Fruit fly (Drosophila melanogaster) whole organism, pupa: ENCODE measurements around the gene per.

Source experiments
- CG10348 ChIP-seq: fragments of 200-800 bp; sonication (Bioruptor generic); IDR thresholded peaks from 2 replicates; pipeline ENCODE4 v1.3.6; 2022; ENCODE audit warnings: missing biosample characterization, missing genetic modification characterization
- CG12605 ChIP-seq: fragments of 200-800 bp; sonication (Bioruptor generic); IDR thresholded peaks from 2 replicates; pipeline ENCODE4 v1.3.6; 2022; ENCODE audit warnings: missing biosample characterization, missing genetic modification characterization
- CG13204 ChIP-seq: fragments of 200-800 bp; sonication (Bioruptor generic); optimal IDR thresholded peaks from 2 replicates; lab custom pipeline; 2018; ENCODE audit warnings: missing biosample characterization, mild to moderate bottlenecking, missing genetic modification characterization, moderate library complexity
- CG15710 ChIP-seq: fragments of 200-800 bp; sonication (Bioruptor generic); optimal IDR thresholded peaks from 2 replicates; lab custom pipeline; 2018; ENCODE audit warnings: missing biosample characterization, mild to moderate bottlenecking, missing genetic modification characterization, moderate library complexity
- CG32121 ChIP-seq: fragments of 200-800 bp; sonication (Bioruptor generic); IDR thresholded peaks from 2 replicates; pipeline ENCODE4 v1.3.6; 2022; ENCODE audit warnings: missing biosample characterization, missing genetic modification characterization
- CG34367 ChIP-seq: fragments of 200-800 bp; sonication (Bioruptor generic); optimal IDR thresholded peaks from 2 replicates; lab custom pipeline; 2018; ENCODE audit warnings: missing biosample characterization, mild to moderate bottlenecking, missing genetic modification characterization
- CG4496 ChIP-seq: fragments of 200-800 bp; sonication (Bioruptor generic); IDR thresholded peaks from 3 replicates; pipeline ENCODE4 v1.3.6; 2022; ENCODE audit warnings: missing biosample characterization, missing genetic modification characterization
- CG8159 ChIP-seq: fragments of 200-800 bp; sonication (Bioruptor generic); optimal IDR thresholded peaks from 3 replicates; lab custom pipeline; 2018; ENCODE audit warnings: missing biosample characterization, mild to moderate bottlenecking, missing genetic modification characterization, moderate library complexity
- CG8301 ChIP-seq: fragments of 200-800 bp; sonication (Bioruptor generic); optimal IDR thresholded peaks from 2 replicates; lab custom pipeline; 2018; ENCODE audit warnings: missing biosample characterization, mild to moderate bottlenecking, missing genetic modification characterization
- CG9948 ChIP-seq: fragments of 200-800 bp; sonication (Bioruptor generic); optimal IDR thresholded peaks from 2 replicates; lab custom pipeline; 2018; ENCODE audit warnings: missing biosample characterization, mild to moderate bottlenecking, missing genetic modification characterization, moderate library complexity
- Ets98B ChIP-seq: fragments of 200-800 bp; sonication (Bioruptor generic); IDR thresholded peaks from 2 replicates; pipeline ENCODE4 v1.3.6; 2022; ENCODE audit warnings: missing biosample characterization, missing genetic modification characterization
- Pif1A ChIP-seq: fragments of 200-800 bp; sonication (Bioruptor generic); optimal IDR thresholded peaks from 3 replicates; lab custom pipeline; 2016; ENCODE audit warnings: missing biosample characterization, missing genetic modification characterization
- Pif1B ChIP-seq: fragments of 200-800 bp; sonication (Bioruptor generic); optimal IDR thresholded peaks from 3 replicates; lab custom pipeline; 2016; ENCODE audit warnings: missing biosample characterization, missing genetic modification characterization
- Snoo ChIP-seq: fragments of 200-800 bp; sonication (Bioruptor generic); optimal IDR thresholded peaks from 3 replicates; lab custom pipeline; 2017; ENCODE audit warnings: missing biosample characterization, mild to moderate bottlenecking, missing genetic modification characterization, inconsistent platforms
- fd96Ca ChIP-seq: fragments of 200-800 bp; sonication (Bioruptor generic); IDR thresholded peaks from 3 replicates; pipeline ENCODE4 v1.3.6; 2022; ENCODE audit warnings: missing biosample characterization, missing genetic modification characterization
- gl ChIP-seq: fragments of 200-800 bp; sonication (Bioruptor generic); optimal IDR thresholded peaks from 2 replicates; lab custom pipeline; 2018; ENCODE audit warnings: missing biosample characterization, mild to moderate bottlenecking, missing genetic modification characterization
- rn ChIP-seq: fragments of 200-800 bp; sonication (Bioruptor generic); IDR thresholded peaks from 2 replicates; pipeline ENCODE4 v1.3.6; 2022; ENCODE audit warnings: missing biosample characterization, missing genetic modification characterization

The per gene

dm6 chrX:2740084-2740483, 54.7 kb downstream of the per start, which contains the start of gene kirre:
kirre (plus strand) TSS chrX:2740384.
- no peak for TF ChIP-seq CG8159 (tag; lab: Kevin White, UChicago)
- TF ChIP-seq CG32121 (GFP tag; lab: Robert Waterston, UW), result no peak
- no peak for TF ChIP-seq CG4496
- TF ChIP-seq Ets98B, result no peak

- TF ChIP-seq CG9948 (tag; lab: Kevin White, UChicago) (peak; percentile 8), CG4496 (peak; percentile 59; the same call in 2 of the 3 replicates), fd96Ca (GFP tag; lab: Robert Waterston, UW) (no peak), Pif1B (GFP tag; lab: Kevin White, UChicago) (peak; percentile 55), CG32121 (GFP tag; lab: Robert Waterston, UW) (peak; percentile 45; the same call in 1 of the 2 replicates), CG12605 (GFP tag; lab: Robert Waterston, UW) (peak; percentile 85), Pif1A (GFP tag; lab: Kevin White, UChicago) (peak; percentile 50), rn (no peak), CG13204 (no peak), CG34367 (peak; percentile 30), CG15710 (tag; lab: Kevin White, UChicago) (peak; percentile 41), Ets98B (peak; percentile 62; the same call in 1 of the 2 replicates), CG8159 (tag; lab: Kevin White, UChicago) (peak; percentile 12), CG10348 (GFP tag; lab: Robert Waterston, UW) (no peak), CG8301 (tag; lab: Kevin White, UChicago) (peak; percentile 3), gl (peak; percentile 65), Snoo (no peak)
Measured at dm6 chrX:2742067-2742466, 56.7 kb downstream of the per start.
